Worm (Caenorhabditis elegans) whole organism, L3 larva: Measurements from ENCODE around the gene gst-18.
"Not testable (repeated sequence)": the region's sequence is repeated elsewhere in the genome, so short reads cannot be mapped to it uniquely, and the experiment has no call there.

Source experiments
- R02D3.7 ChIP-seq: fragments of 150-350 bp; optimal IDR thresholded peaks from 2 replicates; lab custom pipeline; 2014; ENCODE audit warnings: missing biosample characterization, missing genetic modification characterization
- ZK546.5 ChIP-seq: sonication (generic microtip); optimal IDR thresholded peaks from 2 replicates; lab custom pipeline; 2017; ENCODE audit warnings: missing biosample characterization, missing genetic modification characterization
- aly-2 ChIP-seq: fragments of 150-350 bp; optimal IDR thresholded peaks from 2 replicates; lab custom pipeline; 2014; ENCODE audit warnings: missing biosample characterization, missing genetic modification characterization
- ama-1 ChIP-seq: fragments of 150-350 bp; optimal IDR thresholded peaks from 2 replicates; lab custom pipeline; 2018
- ceh-28 ChIP-seq: fragments of 150-350 bp; optimal IDR thresholded peaks from 2 replicates; lab custom pipeline; 2014; ENCODE audit warnings: missing biosample characterization, missing genetic modification reagents, missing genetic modification characterization
- ceh-82 ChIP-seq: fragments of 150-350 bp; optimal IDR thresholded peaks from 2 replicates; lab custom pipeline; 2014; ENCODE audit warnings: missing biosample characterization, missing genetic modification characterization
- ceh-9 ChIP-seq: sonication (generic microtip); optimal IDR thresholded peaks from 2 replicates; lab custom pipeline; 2018; ENCODE audit warnings: missing biosample characterization, missing genetic modification characterization
- daf-12 ChIP-seq: fragments of 150-350 bp; optimal IDR thresholded peaks from 2 replicates; lab custom pipeline; 2014; ENCODE audit warnings: missing biosample characterization, missing genetic modification reagents, missing genetic modification characterization
- egl-27 ChIP-seq: sonication (generic microtip); optimal IDR thresholded peaks from 4 replicates; lab custom pipeline; 2017; ENCODE audit warnings: missing biosample characterization, missing genetic modification reagents, missing genetic modification characterization
- egl-5 ChIP-seq: fragments of 150-350 bp; optimal IDR thresholded peaks from 2 replicates; lab custom pipeline; 2017; ENCODE audit warnings: missing biosample characterization, missing genetic modification reagents, missing genetic modification characterization, inconsistent platforms
- elt-1 ChIP-seq: fragments of 150-350 bp; optimal IDR thresholded peaks from 2 replicates; lab custom pipeline; 2014; ENCODE audit warnings: missing biosample characterization, missing genetic modification characterization
- elt-2 ChIP-seq: sonication (generic microtip); optimal IDR thresholded peaks from 2 replicates; lab custom pipeline; 2016; ENCODE audit warnings: missing genetic modification reagents, mild to moderate bottlenecking, missing genetic modification characterization, missing compliant biosample characterization
- fkh-2 ChIP-seq: fragments of 150-350 bp; optimal IDR thresholded peaks from 2 replicates; lab custom pipeline; 2014; ENCODE audit warnings: missing biosample characterization, missing genetic modification reagents, missing genetic modification characterization
- hmg-11 ChIP-seq: sonication (generic microtip); optimal IDR thresholded peaks from 2 replicates; lab custom pipeline; 2016; ENCODE audit warnings: missing genetic modification characterization, missing compliant biosample characterization
- jun-1 ChIP-seq: fragments of 150-350 bp; optimal IDR thresholded peaks from 2 replicates; lab custom pipeline; 2014; ENCODE audit warnings: missing biosample characterization, missing genetic modification reagents, missing genetic modification characterization
- lin-15B ChIP-seq: fragments of 150-350 bp; optimal IDR thresholded peaks from 2 replicates; lab custom pipeline; 2014; ENCODE audit warnings: missing biosample characterization, missing genetic modification characterization
- lsy-12 ChIP-seq: sonication (generic microtip); optimal IDR thresholded peaks from 2 replicates; lab custom pipeline; 2016; ENCODE audit warnings: mild to moderate bottlenecking, missing genetic modification characterization, missing compliant biosample characterization
- mdl-1 ChIP-seq: fragments of 150-350 bp; optimal IDR thresholded peaks from 2 replicates; lab custom pipeline; 2014; ENCODE audit warnings: missing biosample characterization, missing genetic modification characterization
- mml-1 ChIP-seq: fragments of 150-350 bp; sonication (generic microtip); optimal IDR thresholded peaks from 3 replicates; lab custom pipeline; 2014; ENCODE audit warnings: missing biosample characterization, missing genetic modification characterization
- nfya-1 ChIP-seq: sonication (generic microtip); optimal IDR thresholded peaks from 2 replicates; lab custom pipeline; 2017; ENCODE audit warnings: missing genetic modification characterization, mild to moderate bottlenecking, missing compliant biosample characterization, antibody characterized with exemption, moderate library complexity; ENCODE audit not compliant: insufficient read depth
- nhr-12 ChIP-seq: fragments of 150-350 bp; optimal IDR thresholded peaks from 2 replicates; lab custom pipeline; 2014; ENCODE audit warnings: missing biosample characterization, missing genetic modification characterization
- nhr-23 ChIP-seq: fragments of 150-350 bp; optimal IDR thresholded peaks from 2 replicates; lab custom pipeline; 2014; ENCODE audit warnings: missing biosample characterization, missing genetic modification reagents, missing genetic modification characterization
- nhr-28 ChIP-seq: fragments of 150-350 bp; optimal IDR thresholded peaks from 2 replicates; lab custom pipeline; 2014; ENCODE audit warnings: missing biosample characterization, missing genetic modification characterization
- nhr-67 ChIP-seq: fragments of 150-350 bp; optimal IDR thresholded peaks from 2 replicates; lab custom pipeline; 2014; ENCODE audit warnings: missing biosample characterization, missing genetic modification characterization
- nhr-76 ChIP-seq: fragments of 150-350 bp; sonication (generic microtip); optimal IDR thresholded peaks from 5 replicates; lab custom pipeline; 2014; ENCODE audit warnings: missing biosample characterization, missing genetic modification characterization
- nhr-77 ChIP-seq: fragments of 150-350 bp; optimal IDR thresholded peaks from 2 replicates; lab custom pipeline; 2014; ENCODE audit warnings: missing biosample characterization, missing genetic modification characterization
- pha-4 ChIP-seq: fragments of 150-350 bp; optimal IDR thresholded peaks from 2 replicates; lab custom pipeline; 2014; ENCODE audit warnings: missing biosample characterization, missing genetic modification reagents, missing genetic modification characterization
- pqm-1 ChIP-seq: fragments of 150-350 bp; optimal IDR thresholded peaks from 2 replicates; lab custom pipeline; 2017; ENCODE audit warnings: missing biosample characterization, missing genetic modification characterization, inconsistent platforms
- sea-2 ChIP-seq: fragments of 150-350 bp; sonication (generic microtip); optimal IDR thresholded peaks from 4 replicates; lab custom pipeline; 2014; ENCODE audit warnings: missing biosample characterization, missing genetic modification reagents, missing genetic modification characterization
- skn-1 ChIP-seq: fragments of 150-350 bp; optimal IDR thresholded peaks from 2 replicates; lab custom pipeline; 2014; ENCODE audit warnings: missing biosample characterization, missing genetic modification characterization
- snpc-4 ChIP-seq: fragments of 150-350 bp; optimal IDR thresholded peaks from 2 replicates; lab custom pipeline; 2014; ENCODE audit warnings: missing biosample characterization, missing genetic modification characterization
- unc-62 ChIP-seq: fragments of 150-350 bp; sonication (generic microtip); optimal IDR thresholded peaks from 4 replicates; lab custom pipeline; 2014; ENCODE audit warnings: missing biosample characterization, missing genetic modification reagents, missing genetic modification characterization
- zag-1 ChIP-seq: fragments of 150-350 bp; optimal IDR thresholded peaks from 2 replicates; lab custom pipeline; 2014; ENCODE audit warnings: missing biosample characterization, missing genetic modification characterization
- ztf-11 ChIP-seq: fragments of 150-350 bp; optimal IDR thresholded peaks from 2 replicates; lab custom pipeline; 2014; ENCODE audit warnings: missing biosample characterization, missing genetic modification characterization

Gene gst-18

ce11 chrII:13664993-13665680 lies 34.5 kb upstream of the gst-18 start (continued):
- peak; percentile 33 for TF ChIP-seq pha-4
- TF ChIP-seq ZK546.5, result no peak
- TF ChIP-seq R02D3.7 (tag; lab: Kevin White, UChicago), result no peak
- TF ChIP-seq fkh-2, result no peak
- TF ChIP-seq snpc-4 (tag; lab: Kevin White, UChicago), result no peak
- no peak for TF ChIP-seq egl-5 (tag; lab: Kevin White, UChicago)
- TF ChIP-seq nfya-1 (tag; lab: Kevin White, UChicago), result peak; percentile 27
- no peak for TF ChIP-seq zag-1
- no peak for TF ChIP-seq unc-62 (GFP tag; lab: Kevin White, UChicago)
- no peak for TF ChIP-seq ztf-11
- no peak for TF ChIP-seq skn-1 (tag; lab: Kevin White, UChicago)
- no peak for TF ChIP-seq ceh-28 (tag; lab: Kevin White, UChicago)

- TF ChIP-seq jun-1 (peak; percentile 69), egl-27 (tag; lab: Kevin White, UChicago) (no peak), pha-4 (peak; percentile 41), pqm-1 (tag; lab: Kevin White, UChicago) (peak; percentile 86), egl-5 (tag; lab: Kevin White, UChicago) (no peak), elt-2 (tag; lab: Kevin White, UChicago) (peak; percentile 89)
Measured at ce11 chrII:13664416-13664815, 33.7 kb upstream of the gst-18 start.

- TF ChIP-seq elt-2 (tag; lab: Kevin White, UChicago), result peak; percentile 30
Measured at ce11 chrII:13661990-13662389, 31.3 kb upstream of the gst-18 start, which contains the start of gene C31C9.6. Gene C31C9.6, minus strand, starts transcription at chrII:13662090.

ce11 chrII:13654723-13655122 lies 24.0 kb upstream of the gst-18 start, which contains the start of gene C31C9.9:
Gene C31C9.9, plus strand, starts transcription at chrII:13655023.
- TF ChIP-seq ama-1; lin-15B (tag; lab: Kevin White, UChicago); nhr-67: not testable (repeated sequence)

DNA sequence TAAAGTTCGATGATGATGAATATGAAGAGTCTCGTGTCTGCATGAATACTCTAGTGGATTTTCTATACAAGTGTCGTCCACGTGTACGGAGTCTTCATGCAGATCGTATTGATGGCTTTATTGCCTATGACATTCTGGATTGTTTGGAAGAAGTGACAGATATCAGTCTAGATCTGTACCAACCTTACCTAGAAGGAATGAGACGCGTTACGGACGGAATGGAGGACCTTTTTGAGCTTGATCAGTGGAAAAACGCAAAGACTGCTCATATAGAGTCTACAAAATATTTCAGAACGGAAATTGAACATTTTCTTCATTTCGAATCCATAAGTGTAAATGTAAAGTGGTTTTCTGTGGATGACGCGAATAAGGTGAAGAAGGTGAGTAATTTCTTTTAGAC lies 17.5 kb upstream of the gst-18 start, which contains the start of gene fbxa-169:
TSS of gene fbxa-169 (plus strand) at position 301 of the 400 bp plus-strand sequence.
- TF ChIP-seq elt-1 (tag; lab: Kevin White, UChicago) (no peak), mdl-1 (tag; lab: Kevin White, UChicago) (no peak), lsy-12 (no peak), nhr-67 (no peak), ceh-9 (no peak), nhr-76 (tag; lab: Kevin White, UChicago) (no peak), elt-2 (tag; lab: Kevin White, UChicago) (no peak), hmg-11 (tag; lab: Kevin White, UChicago) (no peak), nfya-1 (tag; lab: Kevin White, UChicago) (no peak), egl-27 (tag; lab: Kevin White, UChicago) (no peak), nhr-12 (tag; lab: Kevin White, UChicago) (no peak), jun-1 (no peak)

ce11 chrII:13641311-13641710 lies 10.6 kb upstream of the gst-18 start, which contains the start of gene fbxa-167:
Gene fbxa-167, plus strand, starts transcription at chrII:13641489.
- peak; percentile 9 for TF ChIP-seq pha-4
- peak; percentile 9 for TF ChIP-seq elt-2 (tag; lab: Kevin White, UChicago)
- TF ChIP-seq nhr-28 (tag; lab: Kevin White, UChicago), result no peak
- TF ChIP-seq nfya-1 (tag; lab: Kevin White, UChicago), result peak; percentile 16
- peak; percentile 45 for TF ChIP-seq hmg-11 (tag; lab: Kevin White, UChicago)
- no peak for TF ChIP-seq lsy-12
- no peak for TF ChIP-seq snpc-4 (tag; lab: Kevin White, UChicago)

DNA sequence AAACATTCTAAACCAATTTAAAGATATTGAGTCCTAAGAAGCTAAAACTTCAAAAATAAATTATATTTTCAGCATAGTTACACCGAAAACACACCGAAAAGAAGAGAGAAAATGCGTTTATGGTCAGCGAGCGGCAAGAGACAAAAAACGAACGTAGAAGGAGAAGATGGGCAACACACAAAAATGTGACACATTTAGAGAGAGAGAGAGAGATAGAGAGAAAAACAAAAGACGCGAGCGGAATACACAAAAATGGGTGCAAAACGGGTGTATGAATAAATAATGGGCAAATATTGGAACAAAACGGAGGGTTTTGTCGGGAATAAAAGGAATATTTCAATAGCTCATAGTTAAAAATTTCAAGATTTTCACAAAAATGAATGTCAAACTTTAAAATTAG lies 9.5 kb upstream of the gst-18 start:
- TF ChIP-seq fkh-2, result no peak
- TF ChIP-seq ceh-82 (tag; lab: Kevin White, UChicago), result no peak
- peak; percentile 25 for TF ChIP-seq elt-2 (tag; lab: Kevin White, UChicago)
- no peak for TF ChIP-seq egl-27 (tag; lab: Kevin White, UChicago)
- TF ChIP-seq pha-4, result peak; percentile 41
- no peak for TF ChIP-seq aly-2
- no peak for TF ChIP-seq skn-1 (tag; lab: Kevin White, UChicago)
- TF ChIP-seq nhr-28 (tag; lab: Kevin White, UChicago), result no peak
- no peak for TF ChIP-seq daf-12 (tag; lab: Kevin White, UChicago)
- no peak for TF ChIP-seq nhr-77
- no peak for TF ChIP-seq ceh-9
- peak; percentile 17 for TF ChIP-seq nhr-23 (tag; lab: Kevin White, UChicago)
- TF ChIP-seq hmg-11 (tag; lab: Kevin White, UChicago), result peak; percentile 30
- TF ChIP-seq zag-1, result no peak
- peak; percentile 1 for TF ChIP-seq pqm-1 (tag; lab: Kevin White, UChicago)
- no peak for TF ChIP-seq mml-1 (tag; lab: Kevin White, UChicago)
- no peak for TF ChIP-seq unc-62 (GFP tag; lab: Kevin White, UChicago)
- peak; percentile 52 for TF ChIP-seq nfya-1 (tag; lab: Kevin White, UChicago)
- TF ChIP-seq snpc-4 (tag; lab: Kevin White, UChicago), result no peak
- TF ChIP-seq R02D3.7 (tag; lab: Kevin White, UChicago), result no peak
- TF ChIP-seq sea-2 (GFP tag; lab: Kevin White, UChicago), result no peak
- no peak for TF ChIP-seq mdl-1 (tag; lab: Kevin White, UChicago)
- TF ChIP-seq, all 47 proteins: peak for 6
